Worm (Caenorhabditis elegans): ENCODE data around the gene T24A6.17.
"Not testable (repeated sequence)": the region's sequence is repeated elsewhere in the genome, so short reads cannot be mapped to it uniquely, and the experiment has no call there.

Gene T24A6.17

ce11 chrV:3579795-3580194, 15.6 kb upstream of the T24A6.17 start (continued):
- TF ChIP-seq C16A3.4 (tag; optimal IDR thresholded peaks at IDR 0.05) (peak; percentile 15), dpl-1 (GFP tag; optimal IDR thresholded peaks at IDR 0.05) (peak; percentile 62 to 81 (median 65)), efl-1 (optimal IDR thresholded peaks at IDR 0.05) (peak; percentile 46 to 68), efl-1 (GFP tag; optimal IDR thresholded peaks at IDR 0.05 in 1 of 2) (peak; percentile 82 to 96), nhr-20 (tag; optimal IDR thresholded peaks at IDR 0.05) (peak; percentile 67), nhr-90 (tag; optimal IDR thresholded peaks at IDR 0.05; ENCODE audit: poor library complexity) (no peak), fkh-8 (tag; optimal IDR thresholded peaks at IDR 0.05) (peak; percentile 15), irx-1 (tag; optimal IDR thresholded peaks at IDR 0.05) (no peak), xbp-1 (tag; optimal IDR thresholded peaks at IDR 0.05) (peak; percentile 8), mef-2 (tag; optimal IDR thresholded peaks at IDR 0.05) (no peak), nhr-85 (tag) (peak; percentile 57)

- TF ChIP-seq hlh-4 (tag; optimal IDR thresholded peaks at IDR 0.05) (no peak), hlh-17 (GFP tag; optimal IDR thresholded peaks at IDR 0.05; ENCODE audit: borderline replicate concordance) (no peak), nhr-85 (tag) (no peak), jun-1 (tag; optimal IDR thresholded peaks at IDR 0.05) (no peak), fkh-8 (tag; optimal IDR thresholded peaks at IDR 0.05) (peak; percentile 27), dsc-1 (tag; optimal IDR thresholded peaks at IDR 0.05) (peak; percentile 6), dpl-1 (GFP tag; optimal IDR thresholded peaks at IDR 0.05) (peak in 1 of 3 experiments; percentile 11), efl-1 (optimal IDR thresholded peaks at IDR 0.05) (no peak), efl-1 (GFP tag; optimal IDR thresholded peaks at IDR 0.05 in 1 of 2) (peak in 1 of 2 experiments; percentile 88), ets-5 (GFP tag; IDR thresholded peaks at IDR 0.05) (no peak), fkh-10 (GFP tag; optimal IDR thresholded peaks at IDR 0.05) (no peak), pag-3 (tag; optimal IDR thresholded peaks at IDR 0.05; ENCODE audit: borderline replicate concordance, insufficient read depth) (no peak), unc-86 (tag; optimal IDR thresholded peaks at IDR 0.05) (no peak), lin-14 (GFP tag; optimal IDR thresholded peaks at IDR 0.05) (peak; percentile 29)
Measured at ce11 chrV:3579248-3579647, 15.0 kb upstream of the T24A6.17 start.

ce11 chrV:3578813-3579212, 14.6 kb upstream of the T24A6.17 start, which contains the start of gene pygl-1:
pygl-1 (plus strand) TSS chrV:3579023.
- TF ChIP-seq lsy-2 (tag; optimal IDR thresholded peaks at IDR 0.05) (peak; percentile 64 to 92), efl-1 (optimal IDR thresholded peaks at IDR 0.05) (peak; percentile 46 to 73), efl-1 (GFP tag; optimal IDR thresholded peaks at IDR 0.05 in 1 of 2) (peak; percentile 64 to 90), C16A3.4 (tag; optimal IDR thresholded peaks at IDR 0.05) (no peak), dpl-1 (GFP tag; optimal IDR thresholded peaks at IDR 0.05) (peak in 2 of 3 experiments; percentile 24 to 70), F16B12.6 (tag; optimal IDR thresholded peaks at IDR 0.05) (peak; percentile 32), ces-1 (GFP tag; optimal IDR thresholded peaks at IDR 0.05) (no peak), swsn-7 (tag; optimal IDR thresholded peaks at IDR 0.05) (no peak), irx-1 (tag; optimal IDR thresholded peaks at IDR 0.05) (no peak), snpc-4 (tag; optimal IDR thresholded peaks at IDR 0.05) (no peak), lin-35 (GFP tag; optimal IDR thresholded peaks at IDR 0.05) (peak; percentile 6 to 54)

- TF ChIP-seq ztf-4 (tag; optimal IDR thresholded peaks at IDR 0.05) (no peak), zag-1 (tag; optimal IDR thresholded peaks at IDR 0.05) (no peak), elt-2 (tag; optimal IDR thresholded peaks at IDR 0.05) (no peak), hlh-4 (tag; optimal IDR thresholded peaks at IDR 0.05) (no peak), nhr-28 (tag; optimal IDR thresholded peaks at IDR 0.05) (no peak), lin-35 (GFP tag; optimal IDR thresholded peaks at IDR 0.05) (no peak), mab-9 (GFP tag; IDR thresholded peaks at IDR 0.05) (no peak)
Measured at ce11 chrV:3575759-3576158, 11.5 kb upstream of the T24A6.17 start, which contains the start of gene grl-27. grl-27 (minus strand) TSS chrV:3575859.

- TF ChIP-seq nhr-28 (tag; optimal IDR thresholded peaks at IDR 0.05); dpl-1 (GFP tag; optimal IDR thresholded peaks at IDR 0.05); ceh-88 (GFP tag; IDR thresholded peaks at IDR 0.05): not testable (repeated sequence)
Measured at ce11 chrV:3572408-3572807, 8.2 kb upstream of the T24A6.17 start, which contains the start of gene F40C5.1. F40C5.1 (plus strand) TSS chrV:3572708.
